Worm (Caenorhabditis elegans) whole organism, mixed stage, embryonic: Measurements from ENCODE around the gene phg-1.

Experiments used
- elt-3 ChIP-seq: fragments of 150-350 bp; optimal IDR thresholded peaks from 2 replicates; lab custom pipeline; 2014; ENCODE audit warnings: missing biosample characterization, missing genetic modification characterization
- lsy-2 ChIP-seq: fragments of 150-350 bp; optimal IDR thresholded peaks from 2 replicates; lab custom pipeline; 2014; ENCODE audit warnings: missing biosample characterization, missing genetic modification characterization
- mep-1 ChIP-seq: fragments of 150-350 bp; optimal IDR thresholded peaks from 2 replicates; lab custom pipeline; 2017; ENCODE audit warnings: missing biosample characterization, missing genetic modification reagents, missing genetic modification characterization, inconsistent platforms
- nhr-12 ChIP-seq: fragments of 150-350 bp; optimal IDR thresholded peaks from 2 replicates; lab custom pipeline; 2014; ENCODE audit warnings: missing biosample characterization, missing genetic modification characterization
- nhr-237 ChIP-seq: fragments of 150-350 bp; optimal IDR thresholded peaks from 2 replicates; lab custom pipeline; 2014; ENCODE audit warnings: missing biosample characterization, missing genetic modification characterization
- nhr-28 ChIP-seq: fragments of 150-350 bp; optimal IDR thresholded peaks from 2 replicates; lab custom pipeline; 2014; ENCODE audit warnings: missing biosample characterization, missing genetic modification characterization
- unc-39 ChIP-seq: fragments of 150-350 bp; optimal IDR thresholded peaks from 2 replicates; lab custom pipeline; 2014; ENCODE audit warnings: missing biosample characterization, missing genetic modification characterization
- ztf-11 ChIP-seq: fragments of 150-350 bp; optimal IDR thresholded peaks from 2 replicates; lab custom pipeline; 2014; ENCODE audit warnings: missing biosample characterization, missing genetic modification characterization

- TF ChIP-seq elt-3 (tag; lab: Kevin White, UChicago) (no peak), unc-39 (no peak), nhr-12 (tag; lab: Kevin White, UChicago) (no peak), ztf-11 (tag; lab: Kevin White, UChicago) (no peak), nhr-28 (tag; lab: Kevin White, UChicago) (no peak), lsy-2 (tag; lab: Kevin White, UChicago) (no peak), nhr-237 (tag; lab: Kevin White, UChicago) (no peak), mep-1 (tag; lab: Kevin White, UChicago) (no peak)
Observed at ce11 chrII:10139177-10139640, 1.8 kb downstream of the phg-1 start, which contains the start of gene asah-2.
